Fruit fly (Drosophila melanogaster) whole organism, embryonic: ENCODE measurements around the gene CG43295.
A peak's percentile ranks its signal among the peaks of the same experiment; 100 is the strongest.

Source experiments
- Atf6 ChIP-seq: fragments of 200-800 bp; sonication (Bioruptor generic); IDR thresholded peaks from 2 replicates; pipeline ENCODE4 v1.3.6; 2022; ENCODE audit warnings: missing biosample characterization, missing genetic modification characterization
- CG10267 ChIP-seq: fragments of 200-800 bp; sonication (Bioruptor generic); optimal IDR thresholded peaks from 2 replicates; lab custom pipeline; 2018; ENCODE audit warnings: missing biosample characterization, mild to moderate bottlenecking, missing genetic modification characterization, moderate library complexity
- CG10462 ChIP-seq: fragments of 200-800 bp; sonication (Bioruptor generic); optimal IDR thresholded peaks from 2 replicates; lab custom pipeline; 2016; ENCODE audit warnings: missing biosample characterization, missing genetic modification characterization
- CG12659 ChIP-seq: fragments of 200-800 bp; sonication (Bioruptor generic); optimal IDR thresholded peaks from 3 replicates; lab custom pipeline; 2017; ENCODE audit warnings: mild to moderate bottlenecking, missing biosample characterization, missing genetic modification reagents, missing genetic modification characterization
- CG12942 ChIP-seq: fragments of 200-800 bp; sonication (Bioruptor generic); optimal IDR thresholded peaks from 3 replicates; lab custom pipeline; 2016; ENCODE audit warnings: missing biosample characterization, missing genetic modification characterization
- CG13123 ChIP-seq: fragments of 200-800 bp; sonication (Bioruptor generic); optimal IDR thresholded peaks from 2 replicates; lab custom pipeline; 2016; ENCODE audit warnings: missing biosample characterization, missing genetic modification characterization
- CG15011 ChIP-seq: fragments of 200-800 bp; sonication (Bioruptor generic); optimal IDR thresholded peaks from 3 replicates; lab custom pipeline; 2018; ENCODE audit warnings: missing biosample characterization, mild to moderate bottlenecking, missing genetic modification characterization
- CG17186 ChIP-seq: fragments of 200-800 bp; sonication (Bioruptor generic); optimal IDR thresholded peaks from 3 replicates; lab custom pipeline; 2017; ENCODE audit warnings: missing biosample characterization, missing genetic modification reagents, missing genetic modification characterization
- CG17568 ChIP-seq: fragments of 200-800 bp; sonication (Bioruptor generic); optimal IDR thresholded peaks from 2 replicates; lab custom pipeline; 2018; ENCODE audit warnings: missing biosample characterization, mild to moderate bottlenecking, missing genetic modification characterization, moderate library complexity
- CG34376 ChIP-seq: fragments of 200-800 bp; sonication (Bioruptor generic); optimal IDR thresholded peaks from 2 replicates; lab custom pipeline; 2018; ENCODE audit warnings: missing biosample characterization, mild to moderate bottlenecking, missing genetic modification characterization
- CG6175 ChIP-seq: fragments of 200-800 bp; sonication (Bioruptor generic); IDR thresholded peaks from 3 replicates; pipeline ENCODE4 v1.3.6; 2022; ENCODE audit warnings: missing biosample characterization, missing genetic modification characterization
- CG7987 ChIP-seq: fragments of 200-800 bp; sonication (Bioruptor generic); optimal IDR thresholded peaks from 2 replicates; lab custom pipeline; 2018; ENCODE audit warnings: missing biosample characterization, mild to moderate bottlenecking, missing genetic modification characterization, moderate library complexity
- CG9932 ChIP-seq: fragments of 200-800 bp; sonication (Bioruptor generic); IDR thresholded peaks from 2 replicates; pipeline ENCODE4 v1.3.6; 2022; ENCODE audit warnings: missing biosample characterization, missing genetic modification characterization
- CTCF ChIP-seq: fragments of 200-800 bp; sonication (Bioruptor generic); optimal IDR thresholded peaks from 2 replicates; lab custom pipeline; 2017; ENCODE audit warnings: missing biosample characterization, mild to moderate bottlenecking, missing genetic modification characterization, moderate library complexity
- CkIIα-i1 ChIP-seq: fragments of 200-800 bp; sonication (Bioruptor generic); IDR thresholded peaks from 2 replicates; pipeline ENCODE4 v1.3.6; 2022; ENCODE audit warnings: missing biosample characterization, missing genetic modification characterization
- Fer3 ChIP-seq: fragments of 200-800 bp; sonication (Bioruptor generic); optimal IDR thresholded peaks from 2 replicates; lab custom pipeline; 2018; ENCODE audit warnings: missing biosample characterization, mild to moderate bottlenecking, missing genetic modification characterization, moderate library complexity
- Hsf ChIP-seq: fragments of 200-800 bp; sonication (Bioruptor generic); optimal IDR thresholded peaks from 3 replicates; lab custom pipeline; 2016; ENCODE audit warnings: missing biosample characterization, missing genetic modification characterization
- NC2α ChIP-seq: fragments of 200-800 bp; sonication (Bioruptor generic); optimal IDR thresholded peaks from 2 replicates; lab custom pipeline; 2016; ENCODE audit warnings: missing biosample characterization, missing genetic modification characterization
- NfI ChIP-seq: fragments of 200-800 bp; sonication (Bioruptor generic); optimal IDR thresholded peaks from 3 replicates; lab custom pipeline; 2018; ENCODE audit warnings: missing biosample characterization, mild to moderate bottlenecking, missing genetic modification characterization, moderate library complexity
- Trl ChIP-seq, 3 experiments: fragments of >200 bp in 2 of 3; fragments of 200-800 bp in 1 of 3; sonication (Bioruptor generic) in 1 of 3; optimal IDR thresholded peaks; 2 replicates in 1 of 3; 3 replicates in 2 of 3; lab custom pipeline; 2016 to 2017; ENCODE audit warnings: missing biosample characterization in 1 of 3, missing genetic modification characterization in 1 of 3
- br ChIP-seq: fragments of >200 bp; optimal IDR thresholded peaks from 2 replicates; lab custom pipeline; 2017
- caup ChIP-seq: fragments of 200-800 bp; sonication (Bioruptor generic); optimal IDR thresholded peaks from 3 replicates; lab custom pipeline; 2017; ENCODE audit warnings: missing biosample characterization, mild to moderate bottlenecking, missing genetic modification characterization, moderate library complexity; ENCODE audit not compliant: severe bottlenecking
- exex ChIP-seq: fragments of 200-800 bp; sonication (Bioruptor generic); optimal IDR thresholded peaks from 4 replicates; lab custom pipeline; 2018; ENCODE audit warnings: missing biosample characterization, mild to moderate bottlenecking, missing genetic modification characterization, moderate library complexity
- fu2 ChIP-seq: fragments of 200-800 bp; sonication (Bioruptor generic); optimal IDR thresholded peaks from 2 replicates; lab custom pipeline; 2016; ENCODE audit warnings: missing biosample characterization, missing genetic modification characterization
- gfzf ChIP-seq: fragments of 200-800 bp; sonication (Bioruptor generic); optimal IDR thresholded peaks from 2 replicates; lab custom pipeline; 2016; ENCODE audit warnings: missing biosample characterization, mild to moderate bottlenecking, missing genetic modification characterization, moderate library complexity
- gro ChIP-seq: fragments of 200-800 bp; sonication (Bioruptor generic); optimal IDR thresholded peaks from 2 replicates; lab custom pipeline; 2016; ENCODE audit warnings: missing biosample characterization, missing genetic modification characterization
- ind ChIP-seq: fragments of 200-800 bp; sonication (Bioruptor generic); optimal IDR thresholded peaks from 3 replicates; lab custom pipeline; 2016; ENCODE audit warnings: missing biosample characterization, missing genetic modification characterization
- insv ChIP-seq, 2 experiments: fragments of 200-800 bp; sonication (Bioruptor generic); optimal IDR thresholded peaks; 3 replicates each; lab custom pipeline; 2016 to 2018; ENCODE audit warnings: missing biosample characterization in 2 of 2, missing genetic modification characterization in 2 of 2
- mld ChIP-seq: fragments of 200-800 bp; sonication (Bioruptor generic); IDR thresholded peaks from 3 replicates; pipeline ENCODE4 v1.3.6; 2022; ENCODE audit warnings: missing biosample characterization, missing genetic modification characterization; ENCODE audit not compliant: partially characterized antibody
- nerfin-1 ChIP-seq: fragments of 200-800 bp; sonication (Bioruptor generic); optimal IDR thresholded peaks from 3 replicates; lab custom pipeline; 2019; ENCODE audit warnings: missing biosample characterization, mild to moderate bottlenecking, missing genetic modification characterization, moderate library complexity
- odd ChIP-seq: fragments of 200-800 bp; sonication (Bioruptor generic); optimal IDR thresholded peaks from 2 replicates; lab custom pipeline; 2017; ENCODE audit warnings: missing biosample characterization, mild to moderate bottlenecking, missing genetic modification characterization
- pnt ChIP-seq: fragments of 200-800 bp; sonication (Bioruptor generic); optimal IDR thresholded peaks from 3 replicates; lab custom pipeline; 2016; ENCODE audit warnings: missing biosample characterization, missing genetic modification characterization
- prd ChIP-seq, 3 experiments: fragments of >200 bp in 2 of 3; fragments of 200-800 bp in 1 of 3; sonication (Bioruptor generic) in 1 of 3; optimal IDR thresholded peaks in 2 of 3; IDR thresholded peaks in 1 of 3; 2 replicates in 2 of 3; 3 replicates in 1 of 3; pipeline versions ENCODE4 v1.3.6 to Lab custom; 2017 to 2022; ENCODE audit warnings: missing biosample characterization in 1 of 3, missing genetic modification characterization in 1 of 3
- sens ChIP-seq: fragments of 200-800 bp; sonication (Bioruptor generic); peaks from one replicate; lab custom pipeline; 2016; ENCODE audit warnings: missing biosample characterization, missing genetic modification characterization
- slbo ChIP-seq: fragments of 200-800 bp; sonication (Bioruptor generic); IDR thresholded peaks from 2 replicates; pipeline ENCODE4 v1.3.6; 2022; ENCODE audit warnings: missing biosample characterization, missing genetic modification characterization
- vfl ChIP-seq: fragments of 200-800 bp; sonication (Bioruptor generic); optimal IDR thresholded peaks from 2 replicates; lab custom pipeline; 2016; ENCODE audit warnings: missing biosample characterization, missing genetic modification characterization
- vvl ChIP-seq: fragments of 200-800 bp; sonication (Bioruptor generic); IDR thresholded peaks from 2 replicates; pipeline ENCODE4 v1.3.6; 2022; ENCODE audit warnings: missing biosample characterization, missing genetic modification characterization
- yki ChIP-seq: fragments of >200 bp; optimal IDR thresholded peaks from 3 replicates; lab custom pipeline; 2018

The CG43295 gene

DNA sequence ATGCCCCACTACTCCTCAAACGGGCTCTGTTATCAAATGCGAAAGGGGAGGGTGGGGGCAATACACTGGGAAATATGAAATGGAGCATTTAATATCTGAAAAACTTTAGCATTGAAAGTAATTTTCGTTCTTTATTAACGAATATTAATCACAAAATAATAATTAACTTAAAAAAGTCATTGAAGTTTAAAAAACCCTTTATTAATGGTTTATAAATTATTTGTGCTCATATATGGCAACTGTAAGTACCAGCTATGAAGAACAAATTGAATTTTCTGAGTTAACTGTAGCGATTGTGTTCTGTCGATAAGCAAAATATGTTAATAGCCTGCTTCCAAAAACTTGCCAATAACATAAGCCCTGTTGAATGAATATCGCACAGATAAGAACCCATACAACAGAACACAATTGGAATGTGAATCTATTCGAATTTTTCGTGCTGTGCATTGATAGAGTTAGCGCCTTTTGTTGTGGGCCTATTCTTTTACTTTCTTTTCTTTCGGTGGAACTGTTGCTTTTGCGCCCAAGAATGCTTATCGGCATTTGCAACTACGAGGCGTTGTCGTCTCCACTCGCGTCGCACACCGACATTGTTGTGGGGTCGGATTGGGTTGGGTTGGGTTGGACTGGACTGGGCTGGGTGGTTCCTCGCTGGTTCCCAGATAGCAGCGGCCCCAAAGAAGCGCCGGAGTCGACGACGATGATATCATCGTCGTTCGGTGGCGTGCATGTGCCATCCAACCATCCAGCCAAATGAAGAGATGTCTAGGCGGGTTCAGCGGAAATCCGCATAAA lies 44.6 kb upstream of the CG43295 start (continued):
- TF ChIP-seq Atf6 (GFP tag; lab: Robert Waterston, UW) (peak; percentile 28; the same call in 1 of the 2 replicates), slbo (GFP tag; lab: Robert Waterston, UW) (peak; percentile 46; the same call in 1 of the 2 replicates), Hsf (peak; percentile 44), CG9932 (GFP tag; lab: Robert Waterston, UW) (0 out of 2 replicates have a peak, but pooled peaks have one; percentile 31), NfI (GFP tag; lab: Kevin White, UChicago) (peak; percentile 37), CG12659 (GFP tag; lab: Kevin White, UChicago) (peak; percentile 70), ind (GFP tag; lab: Kevin White, UChicago) (peak; percentile 40), yki (lab: Kevin White, UChicago) (no peak), CG17568 (no peak), CG10267 (peak; percentile 43), nerfin-1 (no peak), sens (GFP tag; lab: Kevin White, UChicago) (peak; percentile 88), pnt (GFP tag; lab: Kevin White, UChicago) (peak; percentile 16), CG7987 (GFP tag; lab: Kevin White, UChicago) (no peak), exex (no peak), caup (GFP tag; lab: Kevin White, UChicago) (peak; percentile 13)

DNA sequence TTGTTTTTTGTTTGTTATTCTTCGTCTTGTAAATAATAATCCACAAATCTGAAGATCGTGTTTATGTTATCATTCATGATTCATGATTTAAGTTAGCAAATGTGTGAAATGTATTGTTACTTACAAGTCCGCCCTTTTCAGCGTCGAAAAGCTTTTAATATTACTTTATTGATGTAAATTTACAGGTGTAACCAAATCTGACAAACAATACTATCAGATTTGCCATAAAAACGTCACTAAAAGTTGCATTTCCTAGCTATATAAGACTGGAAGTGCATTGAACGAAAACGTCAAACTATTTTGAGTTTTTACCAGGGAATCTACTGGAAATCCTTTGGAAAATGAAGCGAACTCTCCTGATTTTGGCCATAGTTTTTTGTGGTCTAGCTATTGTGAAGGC lies 23.4 kb upstream of the CG43295 start, which contains the start of gene CG33258:
Gene CG33258 (plus strand): TSS at position 301 of the 400 bp plus-strand sequence.
- no peak for TF ChIP-seq CTCF (GFP tag; lab: Kevin White, UChicago)
- TF ChIP-seq vvl (GFP tag; lab: Robert Waterston, UW): no peak
- TF ChIP-seq gfzf: no peak
- no peak for TF ChIP-seq vfl (GFP tag; lab: Kevin White, UChicago)
- no peak for TF ChIP-seq insv (GFP tag; optimal IDR thresholded peaks at IDR 0.05; lab: Kevin White, UChicago)
- no peak for TF ChIP-seq slbo (GFP tag; lab: Robert Waterston, UW)
- TF ChIP-seq CG13123 (GFP tag; lab: Kevin White, UChicago): no peak
- TF ChIP-seq CkIIα-i1 (GFP tag; lab: Robert Waterston, UW): no peak
- no peak for TF ChIP-seq gro (GFP tag; lab: Kevin White, UChicago)
- TF ChIP-seq prd (optimal IDR thresholded peaks at IDR 0.05; lab: Kevin White, UChicago): no peak
- TF ChIP-seq prd (GFP tag; IDR thresholded peaks at IDR 0.05; lab: Robert Waterston, UW): no peak
- no peak for TF ChIP-seq CG34376 (GFP tag; lab: Kevin White, UChicago)
- no peak for TF ChIP-seq Trl (optimal IDR thresholded peaks at IDR 0.05; lab: Kevin White, UChicago)
- no peak for TF ChIP-seq Trl (GFP tag; optimal IDR thresholded peaks at IDR 0.05; lab: Kevin White, UChicago)
- no peak for TF ChIP-seq fu2 (GFP tag; lab: Kevin White, UChicago)
- TF ChIP-seq odd (GFP tag; lab: Kevin White, UChicago): no peak
- TF ChIP-seq br: no peak
- no peak for TF ChIP-seq NC2α (GFP tag; lab: Kevin White, UChicago)
- no peak for TF ChIP-seq CG17186 (GFP tag; lab: Kevin White, UChicago)
- no peak for TF ChIP-seq Fer3 (tag; lab: Kevin White, UChicago)
- no peak for TF ChIP-seq CG12942 (GFP tag; lab: Kevin White, UChicago)

DNA sequence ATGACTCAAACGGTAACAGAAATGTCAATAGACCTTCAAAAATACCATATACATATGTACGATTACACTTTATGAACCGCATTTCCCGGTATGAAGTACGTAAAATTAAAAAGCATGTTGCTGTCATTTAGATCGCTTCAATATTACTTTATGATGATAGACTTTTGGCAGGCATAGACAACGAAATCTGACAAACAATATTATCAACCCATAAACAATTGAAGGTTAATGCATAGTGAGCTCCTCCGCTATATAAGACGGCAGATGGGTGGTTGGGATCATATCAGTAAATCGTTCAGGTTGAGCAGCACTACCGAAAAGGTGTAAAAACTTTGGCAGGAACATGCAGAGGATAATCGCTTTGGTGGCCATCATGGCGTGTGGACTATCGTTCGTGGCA lies 22.0 kb upstream of the CG43295 start, which contains the start of gene CG13075:
Gene CG13075 (plus strand): TSS at position 301 of the 400 bp plus-strand sequence.
- no peak for TF ChIP-seq CG6175 (GFP tag; lab: Robert Waterston, UW)
- TF ChIP-seq mld (GFP tag; lab: Robert Waterston, UW): no peak
- TF ChIP-seq CG10462 (GFP tag; lab: Kevin White, UChicago): no peak
- TF ChIP-seq CG15011: no peak
